Worm (Caenorhabditis elegans): ENCODE measurements around the gene T02G5.3.

Gene T02G5.3

ce11 chrII:7093339-7093821 lies at the start of gene T02G5.3:
Gene T02G5.3, plus strand, starts transcription at chrII:7093389.
- no peak for TF ChIP-seq unc-62 (GFP tag; optimal IDR thresholded peaks at IDR 0.05)

DNA sequence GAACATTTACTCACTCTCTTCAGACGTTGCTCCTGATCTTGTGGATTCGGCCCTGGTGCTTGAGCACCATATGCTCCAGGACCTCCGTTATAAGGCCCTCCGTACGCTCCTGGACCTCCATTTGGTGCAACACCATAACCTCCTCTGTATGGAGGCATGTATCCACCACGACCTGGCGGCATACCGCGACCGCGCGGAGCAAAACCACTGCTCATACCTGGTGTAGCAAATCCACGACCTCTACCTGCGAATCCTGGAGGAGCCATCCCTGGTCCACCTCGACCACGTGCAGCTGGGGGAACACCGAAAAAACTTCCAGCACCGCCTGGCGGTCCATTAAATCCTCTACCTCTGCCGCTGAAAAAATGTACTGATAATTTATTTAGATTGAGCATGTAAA lies 43.7 kb upstream of the T02G5.3 start:
- no peak for TF ChIP-seq unc-62 (GFP tag; optimal IDR thresholded peaks at IDR 0.05)

DNA sequence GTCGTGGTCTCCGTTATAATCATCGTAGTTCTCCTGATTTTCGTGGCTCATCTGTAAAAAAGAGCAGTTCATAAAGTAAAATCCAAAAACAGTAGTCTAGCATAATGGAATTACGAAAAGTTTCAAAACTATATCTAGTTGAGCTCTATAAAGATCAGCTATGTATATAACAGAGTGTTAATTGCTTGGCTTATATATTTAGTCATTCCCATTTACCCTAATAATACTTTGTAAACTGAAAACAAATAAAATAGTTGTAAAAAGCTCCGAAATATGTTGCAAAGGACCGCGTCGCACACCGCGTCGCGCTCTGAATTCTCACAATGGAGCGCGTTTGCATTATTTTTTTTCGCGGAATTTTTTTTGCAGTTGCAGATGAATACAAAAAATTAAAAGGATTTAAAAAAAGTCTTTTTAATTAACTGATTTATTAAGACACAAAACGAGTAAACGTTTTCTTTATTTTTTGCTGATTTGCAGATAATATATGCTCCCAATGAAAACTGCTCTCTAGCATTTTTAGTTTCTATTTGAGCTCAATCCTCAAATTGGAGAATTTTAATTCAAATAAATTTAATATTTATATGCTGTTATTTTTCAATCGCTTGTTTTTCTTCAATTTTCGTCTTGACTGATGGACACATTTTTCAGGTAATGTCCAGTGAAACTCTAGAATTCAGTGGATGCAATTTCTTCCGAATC lies 43.0 kb upstream of the T02G5.3 start, which contains the start of the genes tcer-1 and ZK1127.5:
tcer-1 (minus strand) TSS at position 51 of the 702 bp plus-strand sequence.
ZK1127.5 (plus strand) TSS at position 652 of the 702 bp plus-strand sequence.
- TF ChIP-seq unc-62 (GFP tag; optimal IDR thresholded peaks at IDR 0.05): no peak

- no peak for TF ChIP-seq unc-62 (GFP tag; optimal IDR thresholded peaks at IDR 0.05)
These were observed 41.4 kb upstream of the T02G5.3 start, which contains the start of gene ZK1127.12 for ce11 chrII:7051778-7052177. Gene ZK1127.12, plus strand, starts transcription at chrII:7052078.

DNA sequence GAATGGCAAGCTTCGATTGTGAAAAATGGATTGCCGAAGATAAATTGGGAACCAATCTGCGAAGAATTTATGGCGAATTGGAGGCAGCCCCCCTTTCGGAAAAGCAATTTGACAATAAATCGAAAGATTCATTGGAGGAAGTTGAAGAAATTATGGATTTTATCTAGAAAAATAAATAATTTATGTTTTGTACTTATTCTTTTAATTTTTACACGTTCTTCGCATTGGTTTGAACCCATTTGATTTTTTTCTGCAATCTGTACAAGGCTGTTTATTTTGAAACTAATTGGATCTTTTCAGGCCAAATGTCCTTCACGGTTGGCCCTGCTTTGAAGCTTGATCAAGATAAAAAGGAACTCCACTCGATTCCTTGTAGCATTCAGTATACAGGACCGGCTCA lies 40.2 kb upstream of the T02G5.3 start, which contains the start of gene ZK1127.13:
ZK1127.13 (plus strand) TSS at position 301 of the 400 bp plus-strand sequence.
- no peak for TF ChIP-seq unc-62 (GFP tag; optimal IDR thresholded peaks at IDR 0.05)

ce11 chrII:7053649-7054048 lies 39.5 kb upstream of the T02G5.3 start, which contains the start of gene ZK1127.4:
Gene ZK1127.4, plus strand, starts transcription at chrII:7053949.
- no peak for TF ChIP-seq unc-62 (GFP tag; optimal IDR thresholded peaks at IDR 0.05)

DNA sequence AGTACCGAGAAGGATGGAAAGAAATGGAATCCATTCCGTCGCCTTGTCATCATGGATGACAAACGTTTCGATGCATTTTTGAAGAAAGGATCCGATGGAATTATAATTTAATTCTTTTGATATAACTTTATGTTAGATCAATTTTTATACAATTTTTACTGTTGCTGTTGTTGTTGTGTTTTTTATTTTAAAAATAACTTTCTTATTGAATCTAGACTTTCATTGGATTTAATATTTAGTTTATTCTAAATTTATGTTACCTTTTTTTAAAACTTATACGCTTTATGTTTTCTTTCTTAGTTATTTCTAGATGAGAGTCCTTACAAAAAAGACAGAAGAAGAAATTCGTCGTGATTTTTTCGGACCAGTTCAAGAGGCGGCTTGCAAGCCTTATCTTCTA lies 38.2 kb upstream of the T02G5.3 start, which contains the start of gene ZK1127.3:
ZK1127.3 (plus strand) TSS at position 301 of the 400 bp plus-strand sequence.
- TF ChIP-seq unc-62 (GFP tag; optimal IDR thresholded peaks at IDR 0.05): no peak

DNA sequence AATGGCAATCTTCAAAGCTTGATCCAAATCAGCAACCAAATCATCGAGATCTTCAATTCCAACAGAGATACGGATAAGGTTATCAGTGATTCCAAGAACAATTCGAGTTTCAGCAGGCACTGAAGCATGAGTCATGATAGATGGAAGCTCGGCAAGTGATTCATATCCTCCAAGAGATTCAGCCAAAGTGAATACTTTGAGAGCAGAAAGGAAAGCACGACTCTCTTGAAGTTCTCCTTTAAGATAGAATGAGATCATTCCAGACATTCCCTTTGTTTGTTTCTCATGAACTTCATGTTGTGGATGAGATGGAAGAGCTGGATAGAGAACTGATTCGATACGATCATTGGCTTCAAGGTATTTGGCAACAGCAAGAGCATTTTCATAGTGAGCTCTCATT lies 36.9 kb upstream of the T02G5.3 start:
- no peak for TF ChIP-seq unc-62 (GFP tag; optimal IDR thresholded peaks at IDR 0.05)

DNA sequence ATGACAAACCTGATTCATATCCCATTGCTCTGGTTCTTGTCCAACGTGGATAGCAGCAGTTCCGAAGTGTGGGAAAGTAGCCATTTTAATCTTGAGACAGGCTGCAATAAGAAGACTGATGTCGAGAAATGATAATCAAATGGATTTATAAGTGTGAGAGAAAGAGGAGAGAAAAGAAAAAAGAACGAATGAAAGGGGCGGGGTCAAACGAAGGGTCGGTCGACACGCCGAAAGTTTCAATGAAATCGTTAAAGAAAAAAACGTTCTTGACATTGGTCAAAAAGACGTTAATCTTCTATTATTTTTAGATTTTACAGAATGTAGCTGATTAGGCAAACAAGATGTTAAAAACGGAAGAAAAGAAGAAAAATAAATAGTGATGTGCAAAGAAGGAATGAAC lies 35.3 kb upstream of the T02G5.3 start, which contains the start of gene cth-2:
cth-2 (minus strand) TSS at position 101 of the 400 bp plus-strand sequence.
- no peak for TF ChIP-seq unc-62 (GFP tag; optimal IDR thresholded peaks at IDR 0.05)

DNA sequence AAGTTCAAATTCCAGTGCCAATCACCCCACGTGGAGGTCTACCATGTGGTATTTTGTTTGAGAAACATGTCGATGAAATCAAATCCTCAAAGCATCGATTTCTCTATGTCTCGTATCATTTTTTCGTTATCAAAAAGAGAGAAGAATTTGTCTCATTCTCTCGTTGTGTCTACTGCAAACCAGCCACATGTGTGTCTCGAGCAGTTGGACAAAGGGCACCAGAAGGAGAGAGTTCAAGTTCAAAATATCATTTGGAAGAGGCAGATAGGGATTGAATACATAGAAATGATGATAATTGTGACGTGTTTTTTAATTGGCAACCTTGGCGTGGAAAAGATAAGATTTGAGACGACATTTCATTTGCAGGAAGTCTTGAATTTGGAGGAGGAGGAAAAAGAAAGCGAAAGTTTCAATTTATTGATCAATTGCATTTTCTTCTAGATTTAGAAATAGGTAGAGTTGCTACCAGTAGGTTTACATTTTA lies 33.9 kb upstream of the T02G5.3 start:
- no peak for TF ChIP-seq unc-62 (GFP tag; optimal IDR thresholded peaks at IDR 0.05)

DNA sequence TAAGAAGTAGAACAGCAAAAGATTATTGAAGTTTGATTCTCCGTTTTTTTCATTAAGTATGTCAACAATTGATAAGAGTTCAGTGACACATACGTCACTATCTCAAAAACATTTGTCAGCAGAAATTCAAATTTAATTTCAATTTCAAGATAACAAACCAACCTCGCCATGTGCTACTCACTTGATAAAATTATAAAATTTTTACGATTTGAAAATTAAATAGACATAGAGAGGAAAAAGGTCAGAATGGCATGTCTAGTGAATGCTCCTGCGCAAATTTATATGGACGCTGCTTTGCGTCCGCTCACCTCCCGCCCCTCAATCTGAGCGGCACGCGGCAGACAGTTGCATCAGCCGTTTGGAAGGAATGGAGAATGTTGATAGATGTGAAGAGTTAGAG lies 33.0 kb upstream of the T02G5.3 start:
- no peak for TF ChIP-seq unc-62 (GFP tag; optimal IDR thresholded peaks at IDR 0.05)

- TF ChIP-seq unc-62 (GFP tag; optimal IDR thresholded peaks at IDR 0.05): no peak
These were observed 32.4 kb upstream of the T02G5.3 start for ce11 chrII:7060791-7061190.

- TF ChIP-seq unc-62 (GFP tag; optimal IDR thresholded peaks at IDR 0.05): no peak
These were observed 31.5 kb upstream of the T02G5.3 start, which contains the start of gene acs-6 for ce11 chrII:7061730-7062129. Gene acs-6, plus strand, starts transcription at chrII:7062030.

ce11 chrII:7065391-7065790 lies 27.8 kb upstream of the T02G5.3 start, which contains the start of gene nos-2:
Gene nos-2, plus strand, starts transcription at chrII:7065618.
- no peak for TF ChIP-seq unc-62 (GFP tag; optimal IDR thresholded peaks at IDR 0.05)

DNA sequence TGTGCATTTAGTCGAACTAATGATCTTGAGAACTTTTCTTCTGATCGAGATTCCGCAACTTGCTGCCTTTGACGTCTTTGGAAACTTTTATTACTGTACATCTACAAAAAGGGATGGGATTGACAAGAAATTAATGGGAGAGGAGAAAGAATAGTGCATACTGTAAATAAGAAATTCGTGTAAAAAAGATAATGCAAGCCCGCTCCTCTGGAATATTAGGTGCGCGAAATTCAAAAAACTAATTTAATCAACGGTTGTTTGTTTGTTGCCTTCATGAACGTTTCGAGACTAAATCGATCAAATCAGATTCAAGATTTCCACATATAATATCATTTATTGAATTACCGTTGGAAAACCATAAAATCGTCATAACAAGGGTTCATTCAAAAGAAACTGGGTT lies 23.3 kb upstream of the T02G5.3 start, which contains the start of gene him-14:
him-14 (minus strand) TSS at position 101 of the 400 bp plus-strand sequence.
- no peak for TF ChIP-seq unc-62 (GFP tag; optimal IDR thresholded peaks at IDR 0.05)

ce11 chrII:7070434-7070833 lies 22.8 kb upstream of the T02G5.3 start:
- TF ChIP-seq unc-62 (GFP tag; optimal IDR thresholded peaks at IDR 0.05): no peak

DNA sequence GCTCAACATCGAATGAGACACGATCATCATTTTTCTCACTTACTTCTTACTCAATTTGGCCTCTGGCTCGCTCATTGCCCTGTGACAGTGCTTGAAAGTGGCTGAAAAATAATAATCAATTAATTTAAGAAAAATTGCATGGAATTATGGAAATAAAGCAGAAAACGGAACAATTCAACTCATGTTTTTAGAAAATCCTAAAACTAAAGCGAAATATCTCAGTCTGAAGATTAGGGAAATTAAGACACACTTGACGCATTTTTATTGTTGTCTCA lies 20.9 kb upstream of the T02G5.3 start, which contains the start of gene kars-1:
kars-1 (minus strand) TSS at position 101 of the 275 bp plus-strand sequence.
- TF ChIP-seq unc-62 (GFP tag; optimal IDR thresholded peaks at IDR 0.05): no peak
